Fruit fly (Drosophila melanogaster): Measurements from ENCODE around the gene CG13127.

DNA sequence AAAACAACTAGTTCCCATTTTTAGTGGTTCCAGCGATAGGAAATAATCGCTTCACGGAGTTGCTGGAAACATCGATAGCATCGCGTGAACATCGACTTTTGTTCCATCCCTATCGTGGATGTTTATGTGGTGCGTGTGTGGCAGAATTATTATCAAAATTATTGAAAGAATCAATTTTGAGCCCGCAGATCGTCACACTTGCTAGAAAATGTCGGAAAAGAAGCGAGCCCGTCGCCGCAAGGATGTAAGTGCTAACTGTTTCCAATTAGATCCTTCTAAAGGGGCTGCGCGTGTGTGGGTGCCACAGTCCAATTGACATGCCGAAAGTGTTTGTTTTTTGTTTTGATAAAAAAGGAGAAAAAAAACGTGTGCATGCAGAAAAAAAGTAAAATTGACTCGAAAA is 17.2 kb upstream of the CG13127 start, which contains the start of gene Trp1:
- TF ChIP-seq usp (GFP tag; optimal IDR thresholded peaks at IDR 0.05): no peak
- TF ChIP-seq pan (optimal IDR thresholded peaks at IDR 0.05): no peak
- no peak for TF ChIP-seq Dll (optimal IDR thresholded peaks at IDR 0.05)
- TF ChIP-seq psq (optimal IDR thresholded peaks at IDR 0.05): no peak
- no peak for TF ChIP-seq EcR (GFP tag; optimal IDR thresholded peaks at IDR 0.05)
